Worm (Caenorhabditis elegans) whole organism, L4 larva: ENCODE data around the gene ZK1240.5.

Experiments
- R02D3.7 ChIP-seq: fragments of 150-350 bp; sonication (generic microtip); optimal IDR thresholded peaks from 3 replicates; lab custom pipeline; 2014; ENCODE audit warnings: missing biosample characterization, missing genetic modification characterization
- ZK546.5 ChIP-seq, 2 experiments: sonication (generic microtip); optimal IDR thresholded peaks; 2 replicates each; lab custom pipeline; 2017; ENCODE audit warnings: missing biosample characterization in 2 of 2, missing genetic modification characterization in 2 of 2
- daf-12 ChIP-seq: fragments of 150-350 bp; optimal IDR thresholded peaks from 2 replicates; lab custom pipeline; 2014; ENCODE audit warnings: missing biosample characterization, missing genetic modification reagents, missing genetic modification characterization
- hlh-11 ChIP-seq: fragments of 200-800 bp; sonication (Bioruptor generic); optimal IDR thresholded peaks from 2 replicates; lab custom pipeline; 2018; ENCODE audit warnings: mild to moderate bottlenecking, missing genetic modification characterization, missing compliant biosample characterization
- lin-13 ChIP-seq: fragments of 150-350 bp; optimal IDR thresholded peaks from 2 replicates; lab custom pipeline; 2014; ENCODE audit warnings: missing biosample characterization, missing genetic modification reagents, missing genetic modification characterization
- mdl-1 ChIP-seq, 2 experiments: fragments of 150-350 bp in 1 of 2; sonication (generic microtip) in 1 of 2; optimal IDR thresholded peaks; 2 replicates each; lab custom pipeline; 2014 to 2017; ENCODE audit warnings: missing biosample characterization in 2 of 2, missing genetic modification characterization in 2 of 2
- nhr-237 ChIP-seq: sonication (generic microtip); optimal IDR thresholded peaks from 2 replicates; lab custom pipeline; 2017; ENCODE audit warnings: missing biosample characterization, missing genetic modification characterization
- nhr-25 ChIP-seq: sonication (generic microtip); optimal IDR thresholded peaks from 2 replicates; lab custom pipeline; 2017; ENCODE audit warnings: missing genetic modification characterization, mild to moderate bottlenecking, missing compliant biosample characterization, antibody characterized with exemption, moderate library complexity, borderline replicate concordance; ENCODE audit not compliant: insufficient read depth
- nhr-76 ChIP-seq: fragments of 150-350 bp; optimal IDR thresholded peaks from 2 replicates; lab custom pipeline; 2014; ENCODE audit warnings: missing biosample characterization, missing genetic modification characterization
- snpc-4 ChIP-seq: fragments of 150-350 bp; optimal IDR thresholded peaks from 2 replicates; lab custom pipeline; 2014; ENCODE audit warnings: missing biosample characterization, missing genetic modification characterization
- ztf-11 ChIP-seq: fragments of 150-350 bp; optimal IDR thresholded peaks from 2 replicates; lab custom pipeline; 2014; ENCODE audit warnings: missing biosample characterization, missing genetic modification characterization
- ztf-7 ChIP-seq: fragments of 150-350 bp; optimal IDR thresholded peaks from 2 replicates; lab custom pipeline; 2014; ENCODE audit warnings: missing biosample characterization, missing genetic modification characterization

ce11 chrII:2302330-2302729, 15.4 kb downstream of the ZK1240.5 start, which contains the start of gene B0281.6:
- TF ChIP-seq ZK546.5 (tag; optimal IDR thresholded peaks at IDR 0.05; lab: Kevin White, UChicago) = no peak
- no peak for TF ChIP-seq snpc-4
- no peak for TF ChIP-seq R02D3.7
- no peak for TF ChIP-seq ztf-11
- no peak for TF ChIP-seq lin-13
- no peak for TF ChIP-seq nhr-237 (tag; lab: Kevin White, UChicago)
- no peak for TF ChIP-seq mdl-1 (tag; optimal IDR thresholded peaks at IDR 0.05; lab: Kevin White, UChicago)
- TF ChIP-seq nhr-25 (tag; lab: Kevin White, UChicago) = no peak
- no peak for TF ChIP-seq ztf-7 (tag; lab: Kevin White, UChicago)
- no peak for TF ChIP-seq daf-12
- TF ChIP-seq nhr-76 (tag; lab: Kevin White, UChicago) = no peak
- no peak for TF ChIP-seq hlh-11 (tag; lab: Kevin White, UChicago)
